Worm (Caenorhabditis elegans) whole organism, midembryonic: ENCODE results near the gene skr-21.

Source experiments
- T22C8.4 ChIP-seq: fragments of 200-800 bp; sonication (Bioruptor generic); IDR thresholded peaks from 2 replicates; pipeline ENCODE4 v1.3.6; 2022; ENCODE audit warnings: missing genetic modification characterization, missing compliant biosample characterization
- cog-1 ChIP-seq: sonication (generic microtip); optimal IDR thresholded peaks from 2 replicates; lab custom pipeline; 2016; ENCODE audit warnings: missing genetic modification characterization, missing compliant biosample characterization
- flt-1 ChIP-seq: fragments of 200-800 bp; sonication (Bioruptor generic); IDR thresholded peaks from 2 replicates; pipeline ENCODE4 v1.3.6; 2022; ENCODE audit warnings: missing genetic modification characterization, missing compliant biosample characterization
- klf-2 ChIP-seq: fragments of 200-800 bp; sonication (Bioruptor generic); conservative IDR thresholded peaks from 2 replicates; pipeline ENCODE4 v1.3.6; 2022; ENCODE audit warnings: missing genetic modification reagents, missing genetic modification characterization, missing compliant biosample characterization
- med-1 ChIP-seq: sonication (generic microtip); optimal IDR thresholded peaks from 2 replicates; lab custom pipeline; 2017; ENCODE audit warnings: missing genetic modification characterization, mild to moderate bottlenecking, missing compliant biosample characterization, antibody characterized with exemption, missing genetic modification reagents; ENCODE audit not compliant: insufficient read depth
- ref-1 ChIP-seq: fragments of 200-800 bp; sonication (Bioruptor generic); conservative IDR thresholded peaks from 2 replicates; pipeline ENCODE4 v1.3.6; 2022; ENCODE audit warnings: missing genetic modification reagents, missing genetic modification characterization, missing compliant biosample characterization
- tab-1 ChIP-seq: fragments of 200-800 bp; sonication (Bioruptor generic); IDR thresholded peaks from 2 replicates; pipeline ENCODE4 v1.3.6; 2022; ENCODE audit warnings: missing genetic modification characterization, missing compliant biosample characterization
- ztf-23 ChIP-seq: fragments of 200-800 bp; sonication (Bioruptor generic); IDR thresholded peaks from 2 replicates; pipeline ENCODE4 v1.3.6; 2022; ENCODE audit warnings: missing genetic modification reagents, missing genetic modification characterization, missing compliant biosample characterization
- ztf-29 ChIP-seq: fragments of 200-800 bp; sonication (Bioruptor generic); IDR thresholded peaks from 2 replicates; pipeline ENCODE4 v1.3.6; 2022; ENCODE audit warnings: missing genetic modification reagents, missing genetic modification characterization, missing compliant biosample characterization

DNA sequence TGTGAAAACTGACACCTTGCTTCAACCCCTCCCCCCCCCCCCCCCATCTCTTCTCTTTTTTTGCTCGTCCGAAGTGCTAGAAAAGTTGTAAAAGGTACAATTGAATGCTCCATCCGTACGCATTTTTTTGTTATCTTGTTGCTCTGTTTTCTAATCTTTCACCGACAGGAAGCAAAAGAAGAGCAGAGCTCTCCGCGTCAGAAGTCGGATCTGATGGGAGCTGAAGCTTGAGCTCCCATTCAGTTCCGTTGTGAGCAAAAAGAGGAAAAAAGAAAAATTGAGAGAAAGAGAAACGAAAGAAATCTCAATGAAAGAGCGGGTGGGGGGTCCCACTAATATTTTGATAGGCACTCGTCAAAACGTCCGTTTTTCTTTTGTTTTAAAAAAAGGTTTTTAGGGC, 19.6 kb downstream of the skr-21 start:
- no peak for TF ChIP-seq tab-1
- TF ChIP-seq T22C8.4: no peak
- no peak for TF ChIP-seq flt-1 (GFP tag; lab: Robert Waterston, UW)
- no peak for TF ChIP-seq med-1 (GFP tag; lab: Kevin White, UChicago)
- no peak for TF ChIP-seq ref-1 (GFP tag; lab: Robert Waterston, UW)
- no peak for TF ChIP-seq cog-1 (tag; lab: Kevin White, UChicago)
- no peak; the same call in 1 of the 2 replicates for TF ChIP-seq ztf-29 (GFP tag; lab: Robert Waterston, UW)
- no peak for TF ChIP-seq ztf-23 (GFP tag; lab: Robert Waterston, UW)
- TF ChIP-seq klf-2 (GFP tag; lab: Robert Waterston, UW): no peak
